Worm (Caenorhabditis elegans): ENCODE results near the gene Y62H9A.14.

Gene Y62H9A.14

ce11 chrX:11909168-11909567 is 11.9 kb upstream of the Y62H9A.14 start:
- TF ChIP-seq nhr-25 (tag; optimal IDR thresholded peaks at IDR 0.05) (no peak), skn-1 (tag; optimal IDR thresholded peaks at IDR 0.05) (peak; percentile 7), pha-4 (tag; optimal IDR thresholded peaks at IDR 0.05) (peak; percentile 37), elt-2 (tag; optimal IDR thresholded peaks at IDR 0.05) (peak; percentile 89), pqm-1 (tag; optimal IDR thresholded peaks at IDR 0.05) (peak; percentile 80)

ce11 chrX:11910046-11910445 is 11.0 kb upstream of the Y62H9A.14 start, which contains the start of gene Y62H9A.15:
Y62H9A.15 (minus strand) TSS chrX:11910145.
- TF ChIP-seq elt-2 (tag; optimal IDR thresholded peaks at IDR 0.05) (peak; percentile 73), elt-1 (tag; optimal IDR thresholded peaks at IDR 0.05) (no peak)

ce11 chrX:11913824-11914223 is 7.2 kb upstream of the Y62H9A.14 start, which contains the start of gene Y62H9A.12:
Y62H9A.12 (plus strand) TSS chrX:11914124.
- TF ChIP-seq unc-62 (GFP tag; optimal IDR thresholded peaks at IDR 0.05) = no peak
- no peak for TF ChIP-seq nhr-25 (tag; optimal IDR thresholded peaks at IDR 0.05)
- no peak for TF ChIP-seq aly-2 (tag; optimal IDR thresholded peaks at IDR 0.05)
- no peak for TF ChIP-seq lin-15B (tag; optimal IDR thresholded peaks at IDR 0.05)
- no peak for TF ChIP-seq nhr-76 (tag; optimal IDR thresholded peaks at IDR 0.05)
- TF ChIP-seq ceh-28 (tag; optimal IDR thresholded peaks at IDR 0.05) = no peak
- TF ChIP-seq unc-39 (tag; optimal IDR thresholded peaks at IDR 0.05) = no peak
- TF ChIP-seq nhr-12 (tag; optimal IDR thresholded peaks at IDR 0.05) = no peak
- TF ChIP-seq jun-1 (tag; optimal IDR thresholded peaks at IDR 0.05) = no peak
- TF ChIP-seq ama-1 (optimal IDR thresholded peaks at IDR 0.05) = no peak
- TF ChIP-seq fos-1 (tag; optimal IDR thresholded peaks at IDR 0.05) = no peak
- TF ChIP-seq zag-1 (tag; optimal IDR thresholded peaks at IDR 0.05) = no peak
- TF ChIP-seq nhr-43 (tag; optimal IDR thresholded peaks at IDR 0.05; ENCODE audit: poor library complexity, severe bottlenecking) = no peak
- no peak for TF ChIP-seq ceh-82 (tag; optimal IDR thresholded peaks at IDR 0.05)

- TF ChIP-seq ceh-9 (tag; optimal IDR thresholded peaks at IDR 0.05) = no peak
- no peak for TF ChIP-seq mml-1 (tag; optimal IDR thresholded peaks at IDR 0.05)
- TF ChIP-seq fkh-10 (GFP tag; optimal IDR thresholded peaks at IDR 0.05) = no peak
- TF ChIP-seq nhr-23 (tag; optimal IDR thresholded peaks at IDR 0.05) = no peak
- no peak for TF ChIP-seq mdl-1 (tag; optimal IDR thresholded peaks at IDR 0.05)
- no peak for TF ChIP-seq elt-3 (tag; optimal IDR thresholded peaks at IDR 0.05)
- no peak for TF ChIP-seq hmg-11 (tag; optimal IDR thresholded peaks at IDR 0.05)
- TF ChIP-seq ceh-82 (tag; optimal IDR thresholded peaks at IDR 0.05) = no peak
- TF ChIP-seq aly-2 (tag; optimal IDR thresholded peaks at IDR 0.05) = no peak
- no peak for TF ChIP-seq nhr-67 (tag; optimal IDR thresholded peaks at IDR 0.05)
Observed at ce11 chrX:11916705-11917104, 4.3 kb upstream of the Y62H9A.14 start, which contains the start of gene Y62H9A.13. Y62H9A.13 (plus strand) TSS chrX:11917005.

ce11 chrX:11917994-11918393 is 3.0 kb upstream of the Y62H9A.14 start, which contains the start of gene Y62H9A.16:
Y62H9A.16 (plus strand) TSS chrX:11918294.
- TF ChIP-seq egl-27 (tag; optimal IDR thresholded peaks at IDR 0.05) (no peak), eor-1 (tag; optimal IDR thresholded peaks at IDR 0.05) (no peak), mml-1 (tag; optimal IDR thresholded peaks at IDR 0.05) (no peak), pha-4 (tag; optimal IDR thresholded peaks at IDR 0.05) (no peak), elt-3 (tag; optimal IDR thresholded peaks at IDR 0.05) (no peak), fos-1 (tag; optimal IDR thresholded peaks at IDR 0.05) (no peak), fkh-10 (GFP tag; optimal IDR thresholded peaks at IDR 0.05) (no peak), nhr-67 (tag; optimal IDR thresholded peaks at IDR 0.05) (no peak), lin-39 (tag; optimal IDR thresholded peaks at IDR 0.05) (no peak), ztf-4 (tag; optimal IDR thresholded peaks at IDR 0.05) (no peak), ceh-82 (tag; optimal IDR thresholded peaks at IDR 0.05) (no peak), hmg-11 (tag; optimal IDR thresholded peaks at IDR 0.05) (no peak), sea-2 (GFP tag; optimal IDR thresholded peaks at IDR 0.05) (no peak), snpc-4 (tag; optimal IDR thresholded peaks at IDR 0.05) (no peak), nhr-237 (tag; optimal IDR thresholded peaks at IDR 0.05) (no peak), nhr-43 (tag; optimal IDR thresholded peaks at IDR 0.05; ENCODE audit: poor library complexity, severe bottlenecking) (no peak), unc-39 (tag; optimal IDR thresholded peaks at IDR 0.05) (no peak), nhr-76 (tag; optimal IDR thresholded peaks at IDR 0.05) (no peak), nhr-25 (tag; optimal IDR thresholded peaks at IDR 0.05) (no peak)
